Worm (Caenorhabditis elegans) whole organism, L1 larva: ENCODE results near the gene cyp-31A3.

Experiments used
- C04F5.9 ChIP-seq: sonication (generic microtip); optimal IDR thresholded peaks from 2 replicates; lab custom pipeline; 2016; ENCODE audit warnings: missing genetic modification characterization, missing compliant biosample characterization
- F16B12.6 ChIP-seq: fragments of 150-350 bp; optimal IDR thresholded peaks from 2 replicates; lab custom pipeline; 2014; ENCODE audit warnings: missing biosample characterization, missing genetic modification characterization
- blmp-1 ChIP-seq: fragments of 150-350 bp; optimal IDR thresholded peaks from 2 replicates; lab custom pipeline; 2014; ENCODE audit warnings: missing biosample characterization, missing genetic modification characterization
- ceh-8 ChIP-seq: fragments of 200-800 bp; sonication (Bioruptor generic); optimal IDR thresholded peaks from 2 replicates; lab custom pipeline; 2018; ENCODE audit warnings: mild to moderate bottlenecking, missing genetic modification characterization, moderate library complexity, missing compliant biosample characterization
- ceh-88 ChIP-seq: fragments of 200-800 bp; sonication (Bioruptor generic); IDR thresholded peaks from 2 replicates; pipeline ENCODE4 v1.3.6; 2022; ENCODE audit warnings: missing genetic modification characterization, missing compliant biosample characterization
- ceh-90 ChIP-seq: sonication (generic microtip); optimal IDR thresholded peaks from 2 replicates; lab custom pipeline; 2016; ENCODE audit warnings: missing genetic modification characterization, missing compliant biosample characterization
- dpl-1 ChIP-seq, 3 experiments: fragments of 150-350 bp in 2 of 3; sonication (generic microtip) in 1 of 3; optimal IDR thresholded peaks; 2 replicates each; lab custom pipeline; 2014 to 2017; ENCODE audit warnings: missing biosample characterization in 3 of 3, missing genetic modification characterization in 3 of 3, missing genetic modification reagents in 3 of 3
- dsc-1 ChIP-seq: sonication (generic microtip); optimal IDR thresholded peaks from 2 replicates; lab custom pipeline; 2016; ENCODE audit warnings: mild to moderate bottlenecking, missing genetic modification characterization, missing compliant biosample characterization
- efl-1 ChIP-seq, 4 experiments: fragments of 150-350 bp; optimal IDR thresholded peaks in 3 of 4; peaks in 1 of 4; 1 replicate in 1 of 4; 2 replicates in 3 of 4; lab custom pipeline; 2014; ENCODE audit warnings: missing biosample characterization in 2 of 4, missing genetic modification characterization in 2 of 4, missing genetic modification reagents in 2 of 4
- egl-13 ChIP-seq: sonication (generic microtip); optimal IDR thresholded peaks from 2 replicates; lab custom pipeline; 2016; ENCODE audit warnings: missing genotype, missing genetic modification reagents, missing genetic modification characterization, missing compliant biosample characterization
- elt-2 ChIP-seq: sonication (generic microtip); optimal IDR thresholded peaks from 2 replicates; lab custom pipeline; 2016; ENCODE audit warnings: missing genetic modification characterization, mild to moderate bottlenecking, inconsistent platforms, missing compliant biosample characterization, missing genetic modification reagents
- elt-3 ChIP-seq, 6 experiments: fragments of 150-350 bp in 1 of 6; sonication (generic microtip); optimal IDR thresholded peaks; 2 replicates each; lab custom pipeline; 2017 to 2018; ENCODE audit warnings: missing biosample characterization in 6 of 6, missing genetic modification characterization in 6 of 6, inconsistent platforms in 1 of 6
- ets-5 ChIP-seq: fragments of 200-800 bp; sonication (Bioruptor generic); IDR thresholded peaks from 2 replicates; pipeline ENCODE4 v1.3.6; 2022; ENCODE audit warnings: missing genetic modification characterization, missing compliant biosample characterization
- fkh-10 ChIP-seq: sonication (generic microtip); optimal IDR thresholded peaks from 2 replicates; lab custom pipeline; 2017; ENCODE audit warnings: missing biosample characterization, missing genetic modification reagents, missing genetic modification characterization
- fkh-4 ChIP-seq: sonication (generic microtip); optimal IDR thresholded peaks from 2 replicates; lab custom pipeline; 2016; ENCODE audit warnings: missing compliant biosample characterization, missing genetic modification characterization, borderline replicate concordance
- fkh-8 ChIP-seq: sonication (generic microtip); optimal IDR thresholded peaks from 2 replicates; lab custom pipeline; 2016; ENCODE audit warnings: mild to moderate bottlenecking, missing genetic modification characterization, missing compliant biosample characterization
- fos-1 ChIP-seq: fragments of 150-350 bp; optimal IDR thresholded peaks from 2 replicates; lab custom pipeline; 2014; ENCODE audit warnings: missing biosample characterization, missing genetic modification characterization
- grh-1 ChIP-seq: fragments of 200-800 bp; sonication (Bioruptor generic); IDR thresholded peaks from 2 replicates; pipeline ENCODE4 v1.3.6; 2022; ENCODE audit warnings: missing genetic modification reagents, missing genetic modification characterization, missing compliant biosample characterization
- irx-1 ChIP-seq: sonication (generic microtip); optimal IDR thresholded peaks from 2 replicates; lab custom pipeline; 2016; ENCODE audit warnings: missing genetic modification characterization, missing compliant biosample characterization
- isw-1 ChIP-seq: fragments of 200-800 bp; sonication (Bioruptor generic); IDR thresholded peaks from 2 replicates; pipeline ENCODE4 v1.3.6; 2022; ENCODE audit warnings: missing genetic modification characterization, missing compliant biosample characterization
- jun-1 ChIP-seq: fragments of 150-350 bp; optimal IDR thresholded peaks from 2 replicates; lab custom pipeline; 2014; ENCODE audit warnings: missing biosample characterization, missing genetic modification reagents, missing genetic modification characterization
- lin-13 ChIP-seq: fragments of 150-350 bp; optimal IDR thresholded peaks from 2 replicates; lab custom pipeline; 2014; ENCODE audit warnings: missing biosample characterization, missing genetic modification reagents, missing genetic modification characterization
- lin-15B ChIP-seq: fragments of 150-350 bp; sonication (generic microtip); optimal IDR thresholded peaks from 3 replicates; lab custom pipeline; 2014; ENCODE audit warnings: missing biosample characterization, missing genetic modification characterization
- lin-35 ChIP-seq, 2 experiments: fragments of 150-350 bp; optimal IDR thresholded peaks; 2 replicates each; lab custom pipeline; 2014; ENCODE audit warnings: missing biosample characterization in 2 of 2, missing genetic modification characterization in 2 of 2, missing genetic modification reagents in 2 of 2
- lir-3 ChIP-seq: sonication (generic microtip); optimal IDR thresholded peaks from 2 replicates; lab custom pipeline; 2016; ENCODE audit warnings: mild to moderate bottlenecking, missing genetic modification characterization, moderate library complexity, missing compliant biosample characterization; ENCODE audit not compliant: poor library complexity
- lsy-2 ChIP-seq, 2 experiments: fragments of 150-350 bp; optimal IDR thresholded peaks; 2 replicates each; lab custom pipeline; 2014; ENCODE audit warnings: missing biosample characterization in 2 of 2, missing genetic modification characterization in 2 of 2
- mab-9 ChIP-seq: fragments of 200-800 bp; sonication (Bioruptor generic); IDR thresholded peaks from 2 replicates; pipeline ENCODE4 v1.3.6; 2022; ENCODE audit warnings: missing genetic modification reagents, missing genetic modification characterization, missing compliant biosample characterization
- mep-1 ChIP-seq: fragments of 150-350 bp; optimal IDR thresholded peaks from 2 replicates; lab custom pipeline; 2014; ENCODE audit warnings: missing biosample characterization, missing genetic modification characterization
- nhr-11 ChIP-seq: fragments of 150-350 bp; optimal IDR thresholded peaks from 2 replicates; lab custom pipeline; 2014; ENCODE audit warnings: missing biosample characterization, missing genetic modification characterization
- nhr-20 ChIP-seq: sonication (generic microtip); optimal IDR thresholded peaks from 2 replicates; lab custom pipeline; 2016; ENCODE audit warnings: mild to moderate bottlenecking, missing genetic modification characterization, missing compliant biosample characterization
- nhr-47 ChIP-seq: sonication (generic microtip); optimal IDR thresholded peaks from 2 replicates; lab custom pipeline; 2016; ENCODE audit warnings: mild to moderate bottlenecking, missing genetic modification characterization, moderate library complexity, missing compliant biosample characterization
- nhr-71 ChIP-seq: sonication (generic microtip); optimal IDR thresholded peaks from 2 replicates; lab custom pipeline; 2016; ENCODE audit warnings: mild to moderate bottlenecking, missing genetic modification characterization, moderate library complexity, missing compliant biosample characterization
- nhr-77 ChIP-seq: fragments of 150-350 bp; optimal IDR thresholded peaks from 2 replicates; lab custom pipeline; 2014; ENCODE audit warnings: missing biosample characterization, missing genetic modification characterization
- nhr-85 ChIP-seq: sonication (generic microtip); peaks from one replicate; lab custom pipeline; 2016; ENCODE audit warnings: missing genetic modification characterization, inconsistent platforms, missing compliant biosample characterization
- nhr-90 ChIP-seq: sonication (generic microtip); optimal IDR thresholded peaks from 2 replicates; lab custom pipeline; 2016; ENCODE audit warnings: mild to moderate bottlenecking, missing genetic modification characterization, missing compliant biosample characterization; ENCODE audit not compliant: poor library complexity
- pax-3 ChIP-seq: fragments of 200-800 bp; sonication (Bioruptor generic); optimal IDR thresholded peaks from 2 replicates; lab custom pipeline; 2018; ENCODE audit warnings: mild to moderate bottlenecking, missing genetic modification characterization, moderate library complexity, missing compliant biosample characterization
- rnt-1 ChIP-seq: sonication (generic microtip); optimal IDR thresholded peaks from 2 replicates; lab custom pipeline; 2016; ENCODE audit warnings: mild to moderate bottlenecking, missing genetic modification characterization, moderate library complexity, missing compliant biosample characterization
- skn-1 ChIP-seq: fragments of 150-350 bp; optimal IDR thresholded peaks from 2 replicates; lab custom pipeline; 2014; ENCODE audit warnings: missing biosample characterization, missing genetic modification characterization
- snu-23 ChIP-seq: sonication (generic microtip); optimal IDR thresholded peaks from 2 replicates; lab custom pipeline; 2016; ENCODE audit warnings: missing genetic modification characterization, missing compliant biosample characterization
- sox-4 ChIP-seq: sonication (generic microtip); optimal IDR thresholded peaks from 2 replicates; lab custom pipeline; 2016; ENCODE audit warnings: missing genetic modification characterization, missing compliant biosample characterization
- swsn-7 ChIP-seq: sonication (generic microtip); optimal IDR thresholded peaks from 2 replicates; lab custom pipeline; 2016; ENCODE audit warnings: missing genetic modification characterization, missing compliant biosample characterization
- tbx-2 ChIP-seq: sonication (generic microtip); optimal IDR thresholded peaks from 2 replicates; lab custom pipeline; 2016; ENCODE audit warnings: missing genetic modification characterization, missing compliant biosample characterization
- unc-86 ChIP-seq: sonication (generic microtip); optimal IDR thresholded peaks from 2 replicates; lab custom pipeline; 2016; ENCODE audit warnings: missing genetic modification characterization, missing compliant biosample characterization
- unc-98 ChIP-seq: fragments of 200-800 bp; sonication (Bioruptor generic); IDR thresholded peaks from 2 replicates; pipeline ENCODE4 v1.3.6; 2022; ENCODE audit warnings: missing genetic modification characterization, missing compliant biosample characterization
- vab-15 ChIP-seq: sonication (generic microtip); optimal IDR thresholded peaks from 2 replicates; lab custom pipeline; 2017; ENCODE audit warnings: missing genotype, mild to moderate bottlenecking, missing genetic modification characterization, missing compliant biosample characterization
- xbp-1 ChIP-seq: sonication (generic microtip); optimal IDR thresholded peaks from 2 replicates; lab custom pipeline; 2016; ENCODE audit warnings: missing genetic modification characterization, missing compliant biosample characterization
- zip-4 ChIP-seq: fragments of 200-800 bp; sonication (Bioruptor generic); optimal IDR thresholded peaks from 2 replicates; lab custom pipeline; 2018; ENCODE audit warnings: mild to moderate bottlenecking, missing genetic modification characterization, moderate library complexity, missing compliant biosample characterization
- ztf-11 ChIP-seq, 2 experiments: sonication (generic microtip); optimal IDR thresholded peaks; 2 replicates each; lab custom pipeline; 2016 to 2017; ENCODE audit warnings: missing genetic modification characterization in 2 of 2, missing biosample characterization in 1 of 2, missing compliant biosample characterization in 1 of 2
- ztf-4 ChIP-seq: fragments of 150-350 bp; optimal IDR thresholded peaks from 2 replicates; lab custom pipeline; 2014; ENCODE audit warnings: missing biosample characterization, missing genetic modification characterization

cyp-31A3 gene

DNA sequence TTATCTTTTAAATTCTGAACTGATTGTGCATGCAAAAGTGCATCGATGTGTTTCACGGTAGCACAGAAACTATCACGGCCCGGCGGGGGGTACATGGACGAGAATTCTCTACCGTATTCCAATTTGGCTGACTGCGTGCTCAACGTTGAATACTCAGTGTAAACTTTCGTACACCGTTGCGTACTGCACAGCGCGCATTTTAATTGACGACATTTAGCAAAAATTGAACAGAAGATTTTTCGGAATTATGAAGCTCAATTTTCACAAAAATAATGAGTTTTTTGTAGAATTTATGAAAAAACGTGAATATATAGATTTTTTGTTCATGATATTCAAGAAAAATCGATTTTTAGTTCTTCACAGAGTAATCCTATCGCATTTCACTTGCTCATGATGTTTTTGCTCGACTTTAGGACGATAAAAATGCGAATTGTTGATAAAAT, 35.4 kb upstream of the cyp-31A3 start (continued):
- TF ChIP-seq nhr-90 (peak; percentile 90), lin-15B (tag; lab: Kevin White, UChicago) (peak; percentile 49), ztf-11 (tag; optimal IDR thresholded peaks at IDR 0.05; lab: Kevin White, UChicago) (peak in 1 of 2 experiments; percentile 74), rnt-1 (tag; lab: Kevin White, UChicago) (peak; percentile 47), elt-3 (tag; optimal IDR thresholded peaks at IDR 0.05; lab: Kevin White, UChicago) (peak in 1 of 6 experiments; percentile 14)

DNA sequence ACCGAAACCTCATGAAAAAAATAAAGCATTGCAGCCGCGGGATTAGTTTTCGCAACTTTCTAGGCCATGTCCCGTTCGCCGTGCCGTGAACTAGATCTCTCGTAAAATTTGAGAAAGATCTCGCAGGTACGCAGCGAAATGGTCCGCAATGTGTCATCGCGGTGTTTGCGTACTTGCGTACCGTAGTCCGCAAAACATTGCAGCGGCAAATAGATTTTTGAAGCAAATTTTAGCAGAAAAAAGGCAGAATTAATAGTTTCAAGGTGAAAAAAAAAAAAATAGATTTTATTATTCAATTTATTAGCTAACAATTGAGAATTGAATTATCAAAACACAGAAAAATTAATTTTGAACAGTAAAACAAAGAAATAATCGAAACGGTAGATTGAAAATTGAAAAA, 32.9 kb upstream of the cyp-31A3 start:
- TF ChIP-seq swsn-7 (tag; lab: Kevin White, UChicago) (peak; percentile 90), ztf-4 (peak; percentile 7), snu-23 (GFP tag; lab: Kevin White, UChicago) (peak; percentile 89), nhr-20 (tag; lab: Kevin White, UChicago) (peak; percentile 93), unc-98 (GFP tag; lab: Robert Waterston, UW) (peak; percentile 99), fkh-10 (peak; percentile 4), ztf-11 (tag; optimal IDR thresholded peaks at IDR 0.05; lab: Kevin White, UChicago) (peak in 1 of 2 experiments; percentile 75), lin-13 (peak; percentile 39), elt-2 (tag; lab: Kevin White, UChicago) (peak; percentile 51), F16B12.6 (tag; lab: Kevin White, UChicago) (peak; percentile 74), ceh-90 (tag; lab: Kevin White, UChicago) (peak; percentile 64), fos-1 (peak; percentile 8), ceh-88 (GFP tag; lab: Robert Waterston, UW) (peak; percentile 100), vab-15 (tag; lab: Kevin White, UChicago) (peak; percentile 32), blmp-1 (peak; percentile 3), fkh-4 (tag; lab: Kevin White, UChicago) (peak; percentile 82), mab-9 (GFP tag; lab: Robert Waterston, UW) (peak; percentile 98), mep-1 (tag; lab: Kevin White, UChicago) (peak; percentile 63), lir-3 (tag; lab: Kevin White, UChicago) (peak; percentile 84), lin-15B (tag; lab: Kevin White, UChicago) (peak; percentile 61), ets-5 (GFP tag; lab: Robert Waterston, UW) (peak; percentile 75; the same call in 1 of the 2 replicates), pax-3 (tag; lab: Kevin White, UChicago) (peak; percentile 89), egl-13 (peak; percentile 84), xbp-1 (tag; lab: Kevin White, UChicago) (peak; percentile 89), irx-1 (tag; lab: Kevin White, UChicago) (peak; percentile 85), nhr-47 (tag; lab: Kevin White, UChicago) (peak; percentile 98), tbx-2 (tag; lab: Kevin White, UChicago) (peak; percentile 92), isw-1 (GFP tag; lab: Robert Waterston, UW) (peak; percentile 99), nhr-11 (tag; lab: Kevin White, UChicago) (peak; percentile 28), sox-4 (tag; lab: Kevin White, UChicago) (peak; percentile 82), fkh-8 (tag; lab: Kevin White, UChicago) (peak; percentile 91), nhr-77 (tag; lab: Kevin White, UChicago) (peak; percentile 68), jun-1 (peak; percentile 64), zip-4 (GFP tag; lab: Kevin White, UChicago) (peak; percentile 56), C04F5.9 (tag; lab: Kevin White, UChicago) (peak; percentile 86), grh-1 (peak; percentile 99), nhr-85 (peak; percentile 95), lin-35 (GFP tag; optimal IDR thresholded peaks at IDR 0.05; lab: Kevin White, UChicago) (peak; percentile 9 to 67), dsc-1 (tag; lab: Kevin White, UChicago) (peak; percentile 93), unc-86 (peak; percentile 89), ceh-8 (GFP tag; lab: Kevin White, UChicago) (peak; percentile 82), nhr-71 (tag; lab: Kevin White, UChicago) (peak; percentile 97), skn-1 (tag; lab: Kevin White, UChicago) (peak; percentile 9), elt-3 (tag; optimal IDR thresholded peaks at IDR 0.05; lab: Kevin White, UChicago) (peak in 1 of 6 experiments; percentile 61), lsy-2 (tag; optimal IDR thresholded peaks at IDR 0.05; lab: Kevin White, UChicago) (peak; percentile 97 to 98), efl-1 (optimal IDR thresholded peaks at IDR 0.05; lab: Kevin White, UChicago) (peak; percentile 76 to 80), efl-1 (GFP tag; optimal IDR thresholded peaks at IDR 0.05 in 1 of 2; lab: Kevin White, UChicago) (peak; percentile 64 to 97), rnt-1 (tag; lab: Kevin White, UChicago) (peak; percentile 90), dpl-1 (GFP tag; optimal IDR thresholded peaks at IDR 0.05; lab: Kevin White, UChicago) (peak; percentile 58 to 73 (median 73))
